Fruit fly (Drosophila melanogaster) whole organism, embryonic: Measurements from ENCODE around the gene Pgd.

Source experiments
- B-H1 ChIP-seq: fragments of 200-800 bp; sonication (Bioruptor generic); IDR thresholded peaks from 3 replicates; pipeline ENCODE4 v1.3.6; 2022; ENCODE audit warnings: missing biosample characterization, missing genetic modification characterization
- CG10147 ChIP-seq: fragments of 200-800 bp; sonication (Bioruptor generic); optimal IDR thresholded peaks from 2 replicates; lab custom pipeline; 2019; ENCODE audit warnings: missing biosample characterization, mild to moderate bottlenecking, missing genetic modification characterization, moderate library complexity
- CG1233 ChIP-seq: fragments of 200-800 bp; sonication (Bioruptor generic); optimal IDR thresholded peaks from 4 replicates; lab custom pipeline; 2018; ENCODE audit warnings: missing biosample characterization, mild to moderate bottlenecking, missing genetic modification characterization
- CG13287 ChIP-seq: fragments of 200-800 bp; sonication (Bioruptor generic); IDR thresholded peaks from 2 replicates; pipeline ENCODE4 v1.3.6; 2022; ENCODE audit warnings: missing biosample characterization, missing genetic modification characterization; ENCODE audit not compliant: partially characterized antibody
- CG14710 ChIP-seq: fragments of 200-800 bp; sonication (Bioruptor generic); optimal IDR thresholded peaks from 3 replicates; lab custom pipeline; 2019; ENCODE audit warnings: missing biosample characterization, mild to moderate bottlenecking, missing genetic modification characterization, moderate library complexity
- CG17385 ChIP-seq: fragments of 200-800 bp; sonication (Bioruptor generic); optimal IDR thresholded peaks from 3 replicates; lab custom pipeline; 2018; ENCODE audit warnings: missing biosample characterization, mild to moderate bottlenecking, missing genetic modification characterization
- CG17829 ChIP-seq: fragments of 200-800 bp; optimal IDR thresholded peaks from 2 replicates; lab custom pipeline; 2019; ENCODE audit warnings: missing biosample characterization, mild to moderate bottlenecking, missing genetic modification characterization, moderate library complexity
- CG1832 ChIP-seq: fragments of 200-800 bp; sonication (Bioruptor generic); optimal IDR thresholded peaks from 2 replicates; lab custom pipeline; 2017; ENCODE audit warnings: missing biosample characterization, mild to moderate bottlenecking, missing genetic modification characterization, inconsistent platforms
- CG2712 ChIP-seq: fragments of 200-800 bp; optimal IDR thresholded peaks from 3 replicates; lab custom pipeline; 2019; ENCODE audit warnings: missing biosample characterization, mild to moderate bottlenecking, missing genetic modification characterization, moderate library complexity
- CG2889 ChIP-seq: fragments of 200-800 bp; sonication (Bioruptor generic); IDR thresholded peaks from 3 replicates; pipeline ENCODE4 v1.3.6; 2022; ENCODE audit warnings: missing biosample characterization, missing genetic modification characterization
- CG32532 ChIP-seq: fragments of 200-800 bp; sonication (Bioruptor generic); IDR thresholded peaks from 2 replicates; pipeline ENCODE4 v1.3.6; 2022; ENCODE audit warnings: missing biosample characterization, missing genetic modification characterization
- CG4404 ChIP-seq: fragments of 200-800 bp; sonication (Bioruptor generic); IDR thresholded peaks from 2 replicates; pipeline ENCODE4 v1.3.6; 2022; ENCODE audit warnings: missing biosample characterization, missing genetic modification characterization
- CG5180 ChIP-seq: fragments of 200-800 bp; sonication (Bioruptor generic); optimal IDR thresholded peaks from 3 replicates; lab custom pipeline; 2017; ENCODE audit warnings: missing biosample characterization, missing genetic modification characterization, mild to moderate bottlenecking, moderate library complexity, missing genetic modification reagents
- CG6175 ChIP-seq: fragments of 200-800 bp; sonication (Bioruptor generic); IDR thresholded peaks from 3 replicates; pipeline ENCODE4 v1.3.6; 2022; ENCODE audit warnings: missing biosample characterization, missing genetic modification characterization
- CG6272 ChIP-seq: fragments of 200-800 bp; sonication (Bioruptor generic); IDR thresholded peaks from 2 replicates; pipeline ENCODE4 v1.3.6; 2022; ENCODE audit warnings: missing biosample characterization, missing genetic modification characterization
- CG7357 ChIP-seq: fragments of 200-800 bp; sonication (Bioruptor generic); IDR thresholded peaks from 3 replicates; pipeline ENCODE4 v1.3.6; 2022; ENCODE audit warnings: missing biosample characterization, missing genetic modification characterization
- CG8944 ChIP-seq: fragments of 200-800 bp; sonication (Bioruptor generic); optimal IDR thresholded peaks from 3 replicates; lab custom pipeline; 2016; ENCODE audit warnings: missing biosample characterization, missing genetic modification characterization
- CG9817 ChIP-seq: fragments of 200-800 bp; sonication (Bioruptor generic); optimal IDR thresholded peaks from 2 replicates; lab custom pipeline; 2018; ENCODE audit warnings: missing biosample characterization, mild to moderate bottlenecking, missing genetic modification characterization, moderate library complexity
- Dbx ChIP-seq: fragments of 200-800 bp; sonication (Bioruptor generic); IDR thresholded peaks from 3 replicates; pipeline ENCODE4 v1.3.6; 2022; ENCODE audit warnings: missing biosample characterization, missing genetic modification characterization
- Deaf1 ChIP-seq: fragments of 200-800 bp; optimal IDR thresholded peaks from 3 replicates; lab custom pipeline; 2019; ENCODE audit warnings: missing biosample characterization, mild to moderate bottlenecking, missing genetic modification characterization, moderate library complexity
- Dip2 ChIP-seq: fragments of 200-800 bp; sonication (Bioruptor generic); IDR thresholded peaks from 2 replicates; pipeline ENCODE4 v1.3.6; 2022; ENCODE audit warnings: missing biosample characterization, missing genetic modification characterization
- Ets97D ChIP-seq: fragments of 200-800 bp; sonication (Bioruptor generic); optimal IDR thresholded peaks from 3 replicates; lab custom pipeline; 2016; ENCODE audit warnings: missing biosample characterization, missing genetic modification characterization
- HLH54F ChIP-seq: fragments of 200-800 bp; sonication (Bioruptor generic); optimal IDR thresholded peaks from 3 replicates; lab custom pipeline; 2016; ENCODE audit warnings: missing biosample characterization, missing genetic modification characterization
- HmgZ ChIP-seq: fragments of 200-800 bp; sonication (Bioruptor generic); optimal IDR thresholded peaks from 2 replicates; lab custom pipeline; 2018; ENCODE audit warnings: missing biosample characterization, mild to moderate bottlenecking, missing genetic modification characterization
- Hr78 ChIP-seq, 2 experiments: fragments of 200-800 bp in 1 of 2; fragments of >200 bp in 1 of 2; sonication (Bioruptor generic) in 1 of 2; optimal IDR thresholded peaks; 2 replicates each; lab custom pipeline; 2017 to 2019; ENCODE audit warnings: missing biosample characterization in 2 of 2, missing genetic modification characterization in 2 of 2, mild to moderate bottlenecking in 1 of 2, moderate library complexity in 1 of 2
- Mad ChIP-seq: fragments of 200-800 bp; sonication (Bioruptor generic); optimal IDR thresholded peaks from 2 replicates; lab custom pipeline; 2016; ENCODE audit warnings: missing biosample characterization, missing genetic modification characterization
- NC2α ChIP-seq: fragments of 200-800 bp; sonication (Bioruptor generic); optimal IDR thresholded peaks from 2 replicates; lab custom pipeline; 2016; ENCODE audit warnings: missing biosample characterization, missing genetic modification characterization
- Opbp ChIP-seq: fragments of 200-800 bp; sonication (Bioruptor generic); IDR thresholded peaks from 3 replicates; pipeline ENCODE4 v1.3.6; 2022; ENCODE audit warnings: missing biosample characterization, missing genetic modification characterization; ENCODE audit not compliant: partially characterized antibody
- Optix ChIP-seq: fragments of 200-800 bp; sonication (Bioruptor generic); IDR thresholded peaks from 3 replicates; pipeline ENCODE4 v1.3.6; 2022; ENCODE audit warnings: missing biosample characterization, missing genetic modification characterization
- YL-1 ChIP-seq: fragments of 200-800 bp; sonication (Bioruptor generic); optimal IDR thresholded peaks from 3 replicates; lab custom pipeline; 2017; ENCODE audit warnings: missing biosample characterization, mild to moderate bottlenecking, missing genetic modification characterization
- abd-A ChIP-seq: fragments of 200-800 bp; sonication (Bioruptor generic); optimal IDR thresholded peaks from 3 replicates; lab custom pipeline; 2019; ENCODE audit warnings: missing biosample characterization, mild to moderate bottlenecking, missing genetic modification characterization, moderate library complexity
- ash1 ChIP-seq: fragments of 200-800 bp; sonication (Bioruptor generic); optimal IDR thresholded peaks from 2 replicates; lab custom pipeline; 2018; ENCODE audit warnings: missing biosample characterization, mild to moderate bottlenecking, missing genetic modification characterization
- ato ChIP-seq: fragments of 200-800 bp; sonication (Bioruptor generic); IDR thresholded peaks from 2 replicates; pipeline ENCODE4 v1.3.6; 2022; ENCODE audit warnings: missing biosample characterization, missing genetic modification characterization; ENCODE audit not compliant: partially characterized antibody
- chm ChIP-seq: fragments of 200-800 bp; sonication (Bioruptor generic); IDR thresholded peaks from 2 replicates; pipeline ENCODE4 v1.3.6; 2022; ENCODE audit warnings: missing biosample characterization, missing genetic modification characterization
- dysf ChIP-seq: fragments of 200-800 bp; sonication (Bioruptor generic); IDR thresholded peaks from 3 replicates; pipeline ENCODE4 v1.3.6; 2022; ENCODE audit warnings: missing biosample characterization, missing genetic modification characterization
- ewg ChIP-seq: fragments of 200-800 bp; sonication (Bioruptor generic); optimal IDR thresholded peaks from 3 replicates; lab custom pipeline; 2017; ENCODE audit warnings: mild to moderate bottlenecking, missing biosample characterization, missing genetic modification reagents, missing genetic modification characterization
- exex ChIP-seq: fragments of 200-800 bp; sonication (Bioruptor generic); optimal IDR thresholded peaks from 4 replicates; lab custom pipeline; 2018; ENCODE audit warnings: missing biosample characterization, mild to moderate bottlenecking, missing genetic modification characterization, moderate library complexity
- fd64A ChIP-seq: fragments of 200-800 bp; sonication (Bioruptor generic); optimal IDR thresholded peaks from 3 replicates; lab custom pipeline; 2018; ENCODE audit warnings: missing biosample characterization, mild to moderate bottlenecking, missing genetic modification characterization
- ind ChIP-seq: fragments of 200-800 bp; sonication (Bioruptor generic); optimal IDR thresholded peaks from 3 replicates; lab custom pipeline; 2016; ENCODE audit warnings: missing biosample characterization, missing genetic modification characterization
- jing ChIP-seq: fragments of 200-800 bp; sonication (Bioruptor generic); optimal IDR thresholded peaks from 2 replicates; lab custom pipeline; 2018; ENCODE audit warnings: missing biosample characterization, mild to moderate bottlenecking, missing genetic modification characterization
- klu ChIP-seq: fragments of 200-800 bp; sonication (Bioruptor generic); IDR thresholded peaks from 2 replicates; pipeline ENCODE4 v1.3.6; 2022; ENCODE audit warnings: missing biosample characterization, missing genetic modification characterization
- kni ChIP-seq: fragments of 200-800 bp; sonication (Bioruptor generic); optimal IDR thresholded peaks from 3 replicates; lab custom pipeline; 2017; ENCODE audit warnings: mild to moderate bottlenecking, missing biosample characterization, missing genetic modification reagents, missing genetic modification characterization
- knrl ChIP-seq: fragments of 200-800 bp; sonication (Bioruptor generic); IDR thresholded peaks from 3 replicates; pipeline ENCODE4 v1.3.6; 2022; ENCODE audit warnings: missing biosample characterization, missing genetic modification characterization; ENCODE audit not compliant: partially characterized antibody
- mam ChIP-seq: fragments of 200-800 bp; sonication (Bioruptor generic); optimal IDR thresholded peaks from 3 replicates; lab custom pipeline; 2016; ENCODE audit warnings: missing biosample characterization, missing genetic modification characterization
- mirr ChIP-seq: fragments of 200-800 bp; sonication (Bioruptor generic); optimal IDR thresholded peaks from 3 replicates; lab custom pipeline; 2018; ENCODE audit warnings: missing biosample characterization, mild to moderate bottlenecking, missing genetic modification characterization
- so ChIP-seq: fragments of 200-800 bp; sonication (Bioruptor generic); IDR thresholded peaks from 3 replicates; pipeline ENCODE4 v1.3.6; 2022; ENCODE audit warnings: missing biosample characterization, missing genetic modification characterization
- stwl ChIP-seq: fragments of 200-800 bp; sonication (Bioruptor generic); optimal IDR thresholded peaks from 3 replicates; lab custom pipeline; 2018; ENCODE audit warnings: missing biosample characterization, mild to moderate bottlenecking, missing genetic modification characterization, moderate library complexity
- unc-4 ChIP-seq: fragments of 200-800 bp; sonication (Bioruptor generic); IDR thresholded peaks from 2 replicates; pipeline ENCODE4 v1.3.6; 2022; ENCODE audit warnings: missing biosample characterization, missing genetic modification characterization; ENCODE audit not compliant: partially characterized antibody
- zen ChIP-seq: fragments of 200-800 bp; sonication (Bioruptor generic); optimal IDR thresholded peaks from 3 replicates; lab custom pipeline; 2018; ENCODE audit warnings: missing biosample characterization, mild to moderate bottlenecking, missing genetic modification characterization, moderate library complexity
- zen2 ChIP-seq: fragments of 200-800 bp; sonication (Bioruptor generic); IDR thresholded peaks from 3 replicates; pipeline ENCODE4 v1.3.6; 2022; ENCODE audit warnings: missing biosample characterization, missing genetic modification characterization; ENCODE audit not compliant: partially characterized antibody

The Pgd gene

DNA sequence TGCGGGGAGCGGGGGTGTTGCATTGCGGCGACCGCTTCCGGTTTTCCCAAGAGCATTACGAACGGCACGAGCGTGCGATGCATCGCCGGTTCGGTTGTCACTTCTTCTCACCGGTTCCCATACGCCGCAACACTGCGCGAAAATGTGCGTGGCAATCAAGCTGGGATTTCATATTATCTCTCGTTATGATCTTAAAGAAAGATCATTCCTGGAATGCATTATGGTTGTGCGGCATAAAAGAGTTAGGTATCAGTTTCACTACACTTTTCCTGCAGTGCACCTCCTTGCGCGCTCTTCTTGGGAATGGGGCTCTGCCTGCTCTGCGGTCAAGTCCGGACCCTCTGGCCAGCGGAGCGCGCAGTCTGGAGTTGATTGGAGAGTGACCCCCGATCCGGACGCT is 21.2 kb downstream of the Pgd start (continued):
- TF ChIP-seq exex (no peak), CG10147 (no peak), CG4404 (GFP tag; lab: Robert Waterston, UW) (no peak), klu (no peak), Dip2 (GFP tag; lab: Robert Waterston, UW) (no peak), ewg (GFP tag; lab: Kevin White, UChicago) (peak; percentile 51), knrl (no peak), HLH54F (GFP tag; lab: Kevin White, UChicago) (no peak), CG9817 (tag; lab: Kevin White, UChicago) (no peak), CG8944 (GFP tag; lab: Kevin White, UChicago) (peak; percentile 50), CG13287 (no peak), dysf (GFP tag; lab: Robert Waterston, UW) (peak; percentile 45; the same call in 2 of the 3 replicates), CG17829 (no peak), Hr78 (GFP tag; optimal IDR thresholded peaks at IDR 0.05; lab: Kevin White, UChicago) (no peak), B-H1 (GFP tag; lab: Robert Waterston, UW) (peak; percentile 37; the same call in 2 of the 3 replicates), mam (GFP tag; lab: Kevin White, UChicago) (no peak), Mad (GFP tag; lab: Kevin White, UChicago) (no peak), CG2712 (tag; lab: Kevin White, UChicago) (peak; percentile 52), CG32532 (GFP tag; lab: Robert Waterston, UW) (0 out of 2 replicates have a peak, but pooled peaks have one; percentile 5), CG2889 (GFP tag; lab: Robert Waterston, UW) (0 out of 3 replicates have a peak, but pooled peaks have one; percentile 15), CG1832 (GFP tag; lab: Kevin White, UChicago) (no peak), unc-4 (GFP tag; lab: Robert Waterston, UW) (no peak), HmgZ (tag; lab: Kevin White, UChicago) (no peak), ind (GFP tag; lab: Kevin White, UChicago) (peak; percentile 36), CG17385 (GFP tag; lab: Kevin White, UChicago) (peak; percentile 24), Opbp (no peak), abd-A (tag; lab: Kevin White, UChicago) (no peak), zen (tag; lab: Kevin White, UChicago) (no peak), Dbx (no peak), chm (GFP tag; lab: Robert Waterston, UW) (no peak), CG14710 (tag; lab: Kevin White, UChicago) (peak; percentile 17), Optix (peak; percentile 65; the same call in 2 of the 3 replicates), jing (GFP tag; lab: Kevin White, UChicago) (no peak), ash1 (no peak), so (GFP tag; lab: Robert Waterston, UW) (no peak), NC2α (GFP tag; lab: Kevin White, UChicago) (no peak), CG1233 (GFP tag; lab: Kevin White, UChicago) (no peak), CG6272 (GFP tag; lab: Robert Waterston, UW) (no peak), YL-1 (no peak), CG7357 (GFP tag; lab: Robert Waterston, UW) (no peak), Ets97D (no peak), ato (GFP tag; lab: Robert Waterston, UW) (no peak), zen2 (no peak), kni (no peak), Deaf1 (tag; lab: Kevin White, UChicago) (no peak), stwl (tag; lab: Kevin White, UChicago) (no peak), fd64A (GFP tag; lab: Kevin White, UChicago) (no peak), CG6175 (GFP tag; lab: Robert Waterston, UW) (no peak), CG5180 (GFP tag; lab: Kevin White, UChicago) (no peak), mirr (no peak)
